Worm (Caenorhabditis elegans): Measurements from ENCODE around the gene dyrb-1.

The dyrb-1 gene

ce11 chrII:9060332-9060840, 46.6 kb downstream of the dyrb-1 start (continued):
- TF ChIP-seq hmg-20 (GFP tag; IDR thresholded peaks at IDR 0.05) = 0 out of 2 replicates have a peak, but pooled peaks have one; percentile 8
- no peak for TF ChIP-seq ceh-79 (tag; optimal IDR thresholded peaks at IDR 0.05)
- TF ChIP-seq zfh-2 (GFP tag; conservative IDR thresholded peaks at IDR 0.05) = peak; percentile 98
- no peak for TF ChIP-seq hlh-26 (GFP tag; conservative IDR thresholded peaks at IDR 0.05)
- TF ChIP-seq T26A5.8 (tag; optimal IDR thresholded peaks at IDR 0.05) = no peak
- TF ChIP-seq rpc-1 (optimal IDR thresholded peaks at IDR 0.05) = no peak
- TF ChIP-seq rpc-1 (tag; optimal IDR thresholded peaks at IDR 0.05) = no peak
- peak; percentile 19 for TF ChIP-seq repo-1 (tag; optimal IDR thresholded peaks at IDR 0.05)
- peak; percentile 25; the same call in 1 of the 2 replicates for TF ChIP-seq ceh-91 (GFP tag; IDR thresholded peaks at IDR 0.05)
- TF ChIP-seq lsy-27 (tag; optimal IDR thresholded peaks at IDR 0.05; ENCODE audit: borderline replicate concordance, insufficient read depth) = no peak
- TF ChIP-seq snpc-4 (GFP tag; optimal IDR thresholded peaks at IDR 0.05) = no peak
- TF ChIP-seq snpc-4 (tag; optimal IDR thresholded peaks at IDR 0.05) = peak in 3 of 4 experiments; percentile 62 to 70 (median 66)
- TF ChIP-seq somi-1 (GFP tag; optimal IDR thresholded peaks at IDR 0.05) = peak; percentile 75
- peak; percentile 57; the same call in 1 of the 2 replicates for TF ChIP-seq C06A6.2 (GFP tag; conservative IDR thresholded peaks at IDR 0.05)
- TF ChIP-seq mcd-1 (GFP tag; IDR thresholded peaks at IDR 0.05) = peak; percentile 83
- peak; percentile 9 for TF ChIP-seq athp-1 (tag; optimal IDR thresholded peaks at IDR 0.05)
- TF ChIP-seq zim-3 (tag; optimal IDR thresholded peaks at IDR 0.05) = no peak
- no peak for TF ChIP-seq him-1 (tag; optimal IDR thresholded peaks at IDR 0.05)
- peak; percentile 73; the same call in 1 of the 2 replicates for TF ChIP-seq cebp-1 (GFP tag; IDR thresholded peaks at IDR 0.05)
- TF ChIP-seq cebp-1 (tag; optimal IDR thresholded peaks at IDR 0.05) = peak; percentile 85
- no peak for TF ChIP-seq sdz-38 (tag; optimal IDR thresholded peaks at IDR 0.05)
- 0 out of 2 replicates have a peak, but pooled peaks have one; percentile 53 for TF ChIP-seq sea-2 (GFP tag; IDR thresholded peaks at IDR 0.05)
- peak; percentile 14 for TF ChIP-seq F22D6.2 (tag; optimal IDR thresholded peaks at IDR 0.05)

- TF ChIP-seq B0261.1 (tag; optimal IDR thresholded peaks at IDR 0.05) (no peak), K12H6.12 (tag; optimal IDR thresholded peaks at IDR 0.05) (no peak), madf-3 (GFP tag; IDR thresholded peaks at IDR 0.05) (no peak), ccch-3 (GFP tag; optimal IDR thresholded peaks at IDR 0.05) (no peak), ztf-25 (GFP tag; IDR thresholded peaks at IDR 0.05) (no peak), zim-3 (tag; optimal IDR thresholded peaks at IDR 0.05) (no peak), ceh-100 (GFP tag; IDR thresholded peaks at IDR 0.05) (no peak)
Observed at ce11 chrII:9059010-9059409, 47.9 kb downstream of the dyrb-1 start.

ce11 chrII:9057035-9057668, 49.8 kb downstream of the dyrb-1 start, which contains the start of gene rpl-32:
Gene rpl-32, minus strand, starts transcription at chrII:9057085.
- no peak for TF ChIP-seq pha-4 (tag; optimal IDR thresholded peaks at IDR 0.05)
- no peak for TF ChIP-seq bed-1 (GFP tag; IDR thresholded peaks at IDR 0.05)
- TF ChIP-seq nhr-27 (tag; optimal IDR thresholded peaks at IDR 0.05) = no peak
- TF ChIP-seq ZK185.1 (tag; optimal IDR thresholded peaks at IDR 0.05; ENCODE audit: poor library complexity, severe bottlenecking) = peak; percentile 26
- TF ChIP-seq B0035.1 (tag; optimal IDR thresholded peaks at IDR 0.05) = no peak
- TF ChIP-seq ztf-3 (GFP tag; optimal IDR thresholded peaks at IDR 0.05) = no peak
- TF ChIP-seq ekl-4 (GFP tag; IDR thresholded peaks at IDR 0.05) = no peak
- no peak for TF ChIP-seq gei-17 (GFP tag; optimal IDR thresholded peaks at IDR 0.05)
- TF ChIP-seq mcd-1 (GFP tag; IDR thresholded peaks at IDR 0.05) = peak; percentile 95
- no peak for TF ChIP-seq chd-7 (tag; optimal IDR thresholded peaks at IDR 0.05)
- TF ChIP-seq lag-1 (GFP tag; IDR thresholded peaks at IDR 0.05) = no peak
- no peak for TF ChIP-seq T26A5.8 (tag; optimal IDR thresholded peaks at IDR 0.05)
- peak; percentile 78 for TF ChIP-seq rcor-1 (GFP tag; IDR thresholded peaks at IDR 0.05)
- TF ChIP-seq F10E7.11 (tag; optimal IDR thresholded peaks at IDR 0.05) = no peak
- no peak for TF ChIP-seq madf-3 (GFP tag; IDR thresholded peaks at IDR 0.05)
- no peak for TF ChIP-seq nhr-90 (tag; optimal IDR thresholded peaks at IDR 0.05)
- TF ChIP-seq hsf-1 (GFP tag; IDR thresholded peaks at IDR 0.05) = no peak
- no peak for TF ChIP-seq hmg-20 (GFP tag; IDR thresholded peaks at IDR 0.05)
- no peak for TF ChIP-seq ama-1 (optimal IDR thresholded peaks at IDR 0.05)
- TF ChIP-seq ama-1 (GFP tag; optimal IDR thresholded peaks at IDR 0.05) = no peak
- no peak for TF ChIP-seq Y79H2A.3 (GFP tag; conservative IDR thresholded peaks at IDR 0.05)
- no peak for TF ChIP-seq zim-3 (tag; optimal IDR thresholded peaks at IDR 0.05)
- TF ChIP-seq ztf-26 (tag; optimal IDR thresholded peaks at IDR 0.05) = no peak
